Fruit fly (Drosophila melanogaster) whole organism, adult: ENCODE measurements around the gene CG42465.

ENCODE experiments used
- CG14711 ChIP-seq: fragments of 200-800 bp; sonication (Bioruptor generic); optimal IDR thresholded peaks from 2 replicates; lab custom pipeline; 2018; ENCODE audit warnings: missing biosample characterization, mild to moderate bottlenecking, missing genetic modification characterization, moderate library complexity
- CG1620 ChIP-seq: fragments of 200-800 bp; sonication (Bioruptor generic); optimal IDR thresholded peaks from 2 replicates; lab custom pipeline; 2016; ENCODE audit warnings: missing biosample characterization, missing genetic modification characterization
- CG33017 ChIP-seq: fragments of 200-800 bp; sonication (Bioruptor generic); optimal IDR thresholded peaks from 2 replicates; lab custom pipeline; 2018; ENCODE audit warnings: missing biosample characterization, mild to moderate bottlenecking, missing genetic modification characterization, moderate library complexity
- CG5204 ChIP-seq: fragments of 200-800 bp; sonication (Bioruptor generic); optimal IDR thresholded peaks from 2 replicates; lab custom pipeline; 2016; ENCODE audit warnings: missing biosample characterization, missing genetic modification characterization
- CG7101 ChIP-seq: fragments of 200-800 bp; sonication (Bioruptor generic); optimal IDR thresholded peaks from 2 replicates; lab custom pipeline; 2018; ENCODE audit warnings: missing biosample characterization, mild to moderate bottlenecking, missing genetic modification characterization, moderate library complexity
- Crg-1 ChIP-seq: fragments of 200-800 bp; sonication (Bioruptor generic); optimal IDR thresholded peaks from 2 replicates; lab custom pipeline; 2016; ENCODE audit warnings: missing biosample characterization, missing genetic modification characterization
- Mnt ChIP-seq: fragments of 200-800 bp; sonication (Bioruptor generic); optimal IDR thresholded peaks from 2 replicates; lab custom pipeline; 2016; ENCODE audit warnings: missing biosample characterization, mild to moderate bottlenecking, missing genetic modification characterization
- bab1 ChIP-seq: fragments of 200-800 bp; sonication (Bioruptor generic); optimal IDR thresholded peaks from 3 replicates; lab custom pipeline; 2019; ENCODE audit warnings: missing biosample characterization, mild to moderate bottlenecking, missing genetic modification characterization, moderate library complexity
- cnc ChIP-seq, 2 experiments: fragments of >200 bp; optimal IDR thresholded peaks; 2 replicates each; lab custom pipeline; 2017
- kay ChIP-seq: fragments of 200-800 bp; sonication (Bioruptor generic); peaks from one replicate; lab custom pipeline; 2016; ENCODE audit warnings: missing biosample characterization, missing genetic modification characterization, borderline replicate concordance
- ovo ChIP-seq: fragments of 200-800 bp; sonication (Bioruptor generic); optimal IDR thresholded peaks from 2 replicates; lab custom pipeline; 2016; ENCODE audit warnings: missing biosample characterization, missing genetic modification characterization
- tj ChIP-seq: fragments of 200-800 bp; sonication (Bioruptor generic); optimal IDR thresholded peaks from 3 replicates; lab custom pipeline; 2017; ENCODE audit warnings: missing biosample characterization, mild to moderate bottlenecking, missing genetic modification characterization, moderate library complexity
- toe ChIP-seq: fragments of 200-800 bp; sonication (Bioruptor generic); optimal IDR thresholded peaks from 2 replicates; lab custom pipeline; 2016; ENCODE audit warnings: missing biosample characterization, missing genetic modification characterization

DNA sequence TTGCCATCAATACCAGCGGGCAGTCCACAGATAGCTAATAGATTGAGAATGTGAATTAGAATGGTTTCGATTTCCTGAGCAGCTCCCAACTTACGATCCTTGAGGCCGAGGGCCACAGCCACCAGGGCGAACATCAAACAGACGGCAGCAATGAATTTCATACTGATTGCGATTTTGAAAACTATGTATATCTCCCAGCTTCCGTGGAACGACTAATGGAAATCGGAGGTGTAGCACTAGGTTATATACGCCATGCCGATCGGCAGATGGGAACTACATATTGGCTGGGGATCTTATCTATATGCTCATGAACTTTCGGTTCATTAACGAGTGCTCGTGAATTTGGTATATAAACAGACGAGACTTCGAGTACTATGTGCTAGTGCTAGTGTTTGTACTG is 3.6 kb upstream of the CG42465 start, which contains the start of gene IM33:
- TF ChIP-seq CG7101 (no peak), CG33017 (tag; lab: Kevin White, UChicago) (no peak), bab1 (GFP tag; lab: Kevin White, UChicago) (no peak), toe (GFP tag; lab: Kevin White, UChicago) (no peak), Crg-1 (GFP tag; lab: Kevin White, UChicago) (no peak), tj (GFP tag; lab: Kevin White, UChicago) (no peak), Mnt (no peak), CG1620 (no peak), kay (GFP tag; lab: Kevin White, UChicago) (no peak), cnc (optimal IDR thresholded peaks at IDR 0.05; lab: Kevin White, UChicago) (no peak), CG14711 (tag; lab: Kevin White, UChicago) (no peak), ovo (no peak), CG5204 (GFP tag; lab: Kevin White, UChicago) (no peak)
